Worm (Caenorhabditis elegans) whole organism, early embryonic: ENCODE measurements around the gene acl-5.

ENCODE experiments used
- B0310.2 ChIP-seq: sonication (generic microtip); optimal IDR thresholded peaks from 2 replicates; lab custom pipeline; 2016; ENCODE audit warnings: mild to moderate bottlenecking, missing genetic modification characterization, missing compliant biosample characterization
- aly-1 ChIP-seq: sonication (generic microtip); optimal IDR thresholded peaks from 2 replicates; lab custom pipeline; 2016; ENCODE audit warnings: missing genetic modification characterization, missing compliant biosample characterization
- ama-1 ChIP-seq: fragments of 150-350 bp; optimal IDR thresholded peaks from 2 replicates; lab custom pipeline; 2014
- ceh-13 ChIP-seq: fragments of 200-800 bp; sonication (Bioruptor generic); optimal IDR thresholded peaks from 2 replicates; lab custom pipeline; 2018; ENCODE audit warnings: mild to moderate bottlenecking, missing genetic modification characterization, missing compliant biosample characterization
- ets-7 ChIP-seq: sonication (generic microtip); optimal IDR thresholded peaks from 2 replicates; lab custom pipeline; 2016; ENCODE audit warnings: missing genotype, missing genetic modification characterization, missing compliant biosample characterization
- flt-1 ChIP-seq: fragments of 200-800 bp; sonication (Bioruptor generic); IDR thresholded peaks from 2 replicates; pipeline ENCODE4 v1.3.6; 2022; ENCODE audit warnings: missing genetic modification characterization, missing compliant biosample characterization
- scrt-1 ChIP-seq: fragments of 200-800 bp; sonication (Bioruptor generic); IDR thresholded peaks from 2 replicates; pipeline ENCODE4 v1.3.6; 2022; ENCODE audit warnings: missing genetic modification characterization, missing compliant biosample characterization
- sea-1 ChIP-seq: fragments of 200-800 bp; sonication (Bioruptor generic); conservative IDR thresholded peaks from 2 replicates; pipeline ENCODE4 v1.3.6; 2022; ENCODE audit warnings: missing genetic modification characterization, missing compliant biosample characterization

- TF ChIP-seq sea-1 (no peak), ama-1 (lab: Kevin White, UChicago) (no peak), flt-1 (GFP tag; lab: Robert Waterston, UW) (no peak), aly-1 (tag; lab: Kevin White, UChicago) (no peak), B0310.2 (no peak), ceh-13 (GFP tag; lab: Kevin White, UChicago) (no peak), scrt-1 (no peak), ets-7 (no peak)
These were observed 12.8 kb upstream of the acl-5 start for ce11 chrX:10340044-10340443.
